Worm (Caenorhabditis elegans): ENCODE data around the gene sup-36.

DNA sequence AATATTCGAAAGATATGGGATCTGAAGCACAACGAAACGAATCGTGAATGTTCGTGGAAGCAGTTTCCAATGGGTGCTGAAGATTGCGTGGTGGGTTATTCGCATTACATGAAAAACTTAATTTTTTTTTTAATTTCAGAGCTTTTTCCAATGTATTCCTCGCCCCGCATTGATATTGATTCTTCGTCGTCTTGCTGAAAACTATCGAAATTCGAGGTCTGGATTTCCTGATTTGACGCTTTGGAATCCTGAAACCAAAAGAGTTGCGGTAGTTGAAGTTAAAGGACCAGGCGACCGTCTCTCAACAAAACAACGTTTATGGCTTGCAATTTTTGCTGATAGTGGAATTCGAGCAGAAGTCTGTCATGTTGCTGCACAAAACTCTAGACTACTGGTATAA, 49.4 kb upstream of the sup-36 start:
- no peak for TF ChIP-seq lir-3 (tag; optimal IDR thresholded peaks at IDR 0.05)
- TF ChIP-seq ztf-11 (tag; optimal IDR thresholded peaks at IDR 0.05): no peak
- TF ChIP-seq egl-27 (tag; optimal IDR thresholded peaks at IDR 0.05): no peak
- TF ChIP-seq Y75B8A.6 (GFP tag; IDR thresholded peaks at IDR 0.05): no peak
- no peak for TF ChIP-seq ama-1 (optimal IDR thresholded peaks at IDR 0.05)
- no peak for TF ChIP-seq pha-4 (GFP tag; IDR thresholded peaks at IDR 0.05)
- no peak for TF ChIP-seq pha-4 (tag; optimal IDR thresholded peaks at IDR 0.05)
- no peak for TF ChIP-seq aha-1 (tag)
- no peak for TF ChIP-seq lim-7 (GFP tag; IDR thresholded peaks at IDR 0.05)
- no peak for TF ChIP-seq unc-130 (GFP tag; optimal IDR thresholded peaks at IDR 0.05)
- TF ChIP-seq F26F4.8 (GFP tag; conservative IDR thresholded peaks at IDR 0.05): no peak

Data from whole organism, L4 larva.